Fruit fly (Drosophila melanogaster) whole organism, adult: Measurements from ENCODE around the gene Cog4.
A peak's percentile ranks its signal among the peaks of the same experiment; 100 is the strongest.

ENCODE experiments used
- CG11617 ChIP-seq: fragments of 200-800 bp; sonication (Bioruptor generic); optimal IDR thresholded peaks from 2 replicates; lab custom pipeline; 2017; ENCODE audit warnings: mild to moderate bottlenecking, missing biosample characterization, missing genetic modification reagents, missing genetic modification characterization
- CG12768 ChIP-seq: fragments of 200-800 bp; sonication (Bioruptor generic); optimal IDR thresholded peaks from 2 replicates; lab custom pipeline; 2017; ENCODE audit warnings: missing biosample characterization, missing genetic modification characterization, mild to moderate bottlenecking, moderate library complexity, missing genetic modification reagents
- CG14711 ChIP-seq: fragments of 200-800 bp; sonication (Bioruptor generic); optimal IDR thresholded peaks from 2 replicates; lab custom pipeline; 2018; ENCODE audit warnings: missing biosample characterization, mild to moderate bottlenecking, missing genetic modification characterization, moderate library complexity
- CG1620 ChIP-seq: fragments of 200-800 bp; sonication (Bioruptor generic); optimal IDR thresholded peaks from 2 replicates; lab custom pipeline; 2016; ENCODE audit warnings: missing biosample characterization, missing genetic modification characterization
- CG33017 ChIP-seq: fragments of 200-800 bp; sonication (Bioruptor generic); optimal IDR thresholded peaks from 2 replicates; lab custom pipeline; 2018; ENCODE audit warnings: missing biosample characterization, mild to moderate bottlenecking, missing genetic modification characterization, moderate library complexity
- CG5204 ChIP-seq: fragments of 200-800 bp; sonication (Bioruptor generic); optimal IDR thresholded peaks from 2 replicates; lab custom pipeline; 2016; ENCODE audit warnings: missing biosample characterization, missing genetic modification characterization
- CG7045 ChIP-seq: fragments of 200-800 bp; sonication (Bioruptor generic); optimal IDR thresholded peaks from 2 replicates; lab custom pipeline; 2017; ENCODE audit warnings: missing biosample characterization, mild to moderate bottlenecking, missing genetic modification characterization
- CG7101 ChIP-seq: fragments of 200-800 bp; sonication (Bioruptor generic); optimal IDR thresholded peaks from 2 replicates; lab custom pipeline; 2018; ENCODE audit warnings: missing biosample characterization, mild to moderate bottlenecking, missing genetic modification characterization, moderate library complexity
- Clk ChIP-seq: fragments of 200-800 bp; sonication (Bioruptor generic); optimal IDR thresholded peaks from 2 replicates; lab custom pipeline; 2017; ENCODE audit warnings: missing biosample characterization, missing genetic modification characterization
- Crg-1 ChIP-seq: fragments of 200-800 bp; sonication (Bioruptor generic); optimal IDR thresholded peaks from 2 replicates; lab custom pipeline; 2016; ENCODE audit warnings: missing biosample characterization, missing genetic modification characterization
- Hr96 ChIP-seq: fragments of 200-800 bp; sonication (Bioruptor generic); optimal IDR thresholded peaks from 2 replicates; lab custom pipeline; 2016; ENCODE audit warnings: missing biosample characterization, missing genetic modification characterization
- Mnt ChIP-seq: fragments of 200-800 bp; sonication (Bioruptor generic); optimal IDR thresholded peaks from 2 replicates; lab custom pipeline; 2016; ENCODE audit warnings: missing biosample characterization, mild to moderate bottlenecking, missing genetic modification characterization
- bab1 ChIP-seq: fragments of 200-800 bp; sonication (Bioruptor generic); optimal IDR thresholded peaks from 3 replicates; lab custom pipeline; 2019; ENCODE audit warnings: missing biosample characterization, mild to moderate bottlenecking, missing genetic modification characterization, moderate library complexity
- cic ChIP-seq: fragments of 200-800 bp; sonication (Bioruptor generic); optimal IDR thresholded peaks from 2 replicates; lab custom pipeline; 2017; ENCODE audit warnings: missing biosample characterization, mild to moderate bottlenecking, missing genetic modification characterization, moderate library complexity
- cnc ChIP-seq, 2 experiments: fragments of >200 bp; optimal IDR thresholded peaks; 2 replicates each; lab custom pipeline; 2017
- kay ChIP-seq: fragments of 200-800 bp; sonication (Bioruptor generic); peaks from one replicate; lab custom pipeline; 2016; ENCODE audit warnings: missing biosample characterization, missing genetic modification characterization, borderline replicate concordance
- ovo ChIP-seq: fragments of 200-800 bp; sonication (Bioruptor generic); optimal IDR thresholded peaks from 2 replicates; lab custom pipeline; 2016; ENCODE audit warnings: missing biosample characterization, missing genetic modification characterization
- pad ChIP-seq: fragments of 200-800 bp; sonication (Bioruptor generic); optimal IDR thresholded peaks from 3 replicates; lab custom pipeline; 2017; ENCODE audit warnings: missing biosample characterization, missing genetic modification characterization, mild to moderate bottlenecking, moderate library complexity, missing genetic modification reagents
- tj ChIP-seq: fragments of 200-800 bp; sonication (Bioruptor generic); optimal IDR thresholded peaks from 3 replicates; lab custom pipeline; 2017; ENCODE audit warnings: missing biosample characterization, mild to moderate bottlenecking, missing genetic modification characterization, moderate library complexity
- toe ChIP-seq: fragments of 200-800 bp; sonication (Bioruptor generic); optimal IDR thresholded peaks from 2 replicates; lab custom pipeline; 2016; ENCODE audit warnings: missing biosample characterization, missing genetic modification characterization

Gene Cog4

DNA sequence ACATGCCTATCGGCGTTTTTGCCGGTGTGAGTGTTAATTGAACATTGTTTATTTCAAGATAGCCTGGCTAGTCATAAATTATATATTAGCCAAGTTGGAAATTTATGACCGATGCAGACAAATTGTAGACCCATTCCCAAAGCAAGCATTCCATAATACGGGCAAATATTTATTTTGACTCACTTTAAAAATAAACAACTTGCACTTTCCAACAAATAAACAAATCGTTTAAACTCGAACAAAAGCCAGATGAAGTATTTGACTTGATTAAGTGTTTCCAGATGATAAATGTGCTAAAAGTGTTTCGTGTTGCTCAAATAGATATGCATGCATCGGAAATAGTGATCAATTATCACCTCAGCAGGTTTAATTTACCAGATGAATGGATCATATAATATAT, 7.1 kb upstream of the Cog4 start:
- no peak for TF ChIP-seq CG7101 (tag; lab: Kevin White, UChicago)
- TF ChIP-seq CG1620 (GFP tag; lab: Kevin White, UChicago) = no peak
- no peak for TF ChIP-seq bab1 (GFP tag; lab: Kevin White, UChicago)
- no peak for TF ChIP-seq toe (GFP tag; lab: Kevin White, UChicago)
- no peak for TF ChIP-seq CG5204 (GFP tag; lab: Kevin White, UChicago)
- no peak for TF ChIP-seq cnc (optimal IDR thresholded peaks at IDR 0.05; lab: Kevin White, UChicago)

DNA sequence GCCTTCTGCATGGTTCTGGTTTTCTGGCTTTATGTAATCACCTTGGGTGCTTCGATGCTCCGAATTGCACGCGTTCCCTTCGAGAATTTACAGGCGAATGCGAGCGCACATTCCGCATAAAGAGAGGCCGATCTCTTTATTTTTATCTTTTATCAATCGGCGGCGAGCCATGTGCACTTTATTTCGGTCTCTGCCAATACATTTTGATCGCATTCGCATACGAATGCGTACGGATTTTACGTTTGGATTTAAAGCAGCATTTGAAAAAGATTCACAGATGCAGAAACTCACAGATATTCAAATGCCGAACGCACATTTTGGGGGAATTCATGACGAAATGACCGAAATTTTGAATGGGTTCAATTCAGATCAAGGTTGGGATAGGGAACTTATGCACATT, 2.9 kb upstream of the Cog4 start, which contains the start of gene CG13144:
TSS of gene CG13144 (minus strand) at position 101 of the 400 bp plus-strand sequence.
- TF ChIP-seq toe (GFP tag; lab: Kevin White, UChicago) = no peak
- TF ChIP-seq Crg-1 (GFP tag; lab: Kevin White, UChicago) = no peak

DNA sequence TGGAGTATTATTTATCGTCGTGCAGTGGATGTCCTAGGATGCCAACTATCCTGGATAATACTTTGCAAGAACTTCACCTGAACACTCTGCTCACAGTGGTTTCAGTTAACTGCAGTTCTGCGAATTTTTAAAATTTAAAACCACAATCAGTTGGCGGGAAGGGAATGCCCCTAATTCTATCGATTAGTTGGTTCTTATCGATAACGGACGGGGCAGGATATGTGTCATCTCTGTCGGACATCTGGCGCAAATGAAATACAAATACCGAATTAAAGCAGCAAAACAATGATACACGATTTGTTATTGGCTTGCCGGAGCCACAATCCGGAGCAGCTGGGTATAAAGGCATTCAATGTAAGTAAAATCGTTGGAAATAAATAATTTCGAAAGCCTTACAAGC, 5.3 kb downstream of the Cog4 start, which contains the start of gene Grip75:
TSS of gene Grip75 (plus strand) at position 223 of the 400 bp plus-strand sequence.
- no peak for TF ChIP-seq CG14711 (tag; lab: Kevin White, UChicago)

DNA sequence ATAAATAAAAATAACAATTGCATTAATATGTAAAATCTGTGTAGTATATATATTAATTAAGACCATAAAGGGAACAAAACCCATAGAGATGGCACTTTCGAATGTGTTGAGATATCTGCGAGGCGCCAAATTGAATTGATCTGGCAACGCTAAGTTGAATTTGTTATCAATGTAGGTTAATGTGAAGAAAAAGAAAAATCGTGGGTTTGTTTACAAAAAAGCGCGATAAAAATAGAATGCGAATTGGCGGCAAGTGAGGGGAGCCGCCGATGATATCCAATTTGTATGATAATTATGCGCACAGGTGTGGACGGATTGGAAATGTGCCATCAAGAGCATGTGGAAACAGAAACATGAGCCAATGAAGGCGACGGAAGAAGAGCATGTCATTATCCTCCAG, 8.6 kb downstream of the Cog4 start:
- TF ChIP-seq CG11617 (no peak), CG1620 (GFP tag; lab: Kevin White, UChicago) (no peak), CG12768 (GFP tag; lab: Kevin White, UChicago) (no peak), pad (no peak), Crg-1 (GFP tag; lab: Kevin White, UChicago) (no peak), CG7045 (GFP tag; lab: Kevin White, UChicago) (no peak), ovo (GFP tag; lab: Kevin White, UChicago) (no peak), Mnt (peak; percentile 42)

DNA sequence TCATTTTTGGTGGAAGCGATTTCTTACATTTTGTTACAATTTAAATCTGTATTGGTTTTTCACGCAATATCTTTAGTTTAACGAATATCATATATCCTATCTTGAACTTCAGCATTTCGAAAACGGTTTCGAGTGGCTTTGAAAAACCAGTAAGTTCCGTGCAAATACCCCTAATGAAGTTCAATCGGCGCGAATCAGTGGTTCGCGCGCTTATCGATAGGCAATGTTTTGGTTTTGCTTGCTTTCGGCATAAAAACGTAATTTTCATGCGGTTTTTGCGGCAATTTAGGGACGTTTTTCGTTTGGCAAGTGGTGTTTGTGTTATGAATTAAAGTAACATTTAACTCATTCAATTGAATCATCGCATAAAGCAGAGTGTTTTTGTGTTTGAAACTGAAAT, 11.5 kb downstream of the Cog4 start, which contains the start of gene RluA-2:
TSS of gene RluA-2 (plus strand) at position 195 of the 400 bp plus-strand sequence.
- TF ChIP-seq Hr96 (no peak), toe (GFP tag; lab: Kevin White, UChicago) (no peak), CG14711 (tag; lab: Kevin White, UChicago) (no peak), ovo (GFP tag; lab: Kevin White, UChicago) (no peak), CG11617 (no peak), Clk (GFP tag; lab: Kevin White, UChicago) (no peak), tj (GFP tag; lab: Kevin White, UChicago) (no peak), kay (GFP tag; lab: Kevin White, UChicago) (no peak), CG1620 (GFP tag; lab: Kevin White, UChicago) (no peak), CG5204 (GFP tag; lab: Kevin White, UChicago) (no peak), Mnt (no peak), CG7045 (GFP tag; lab: Kevin White, UChicago) (no peak), cnc (optimal IDR thresholded peaks at IDR 0.05; lab: Kevin White, UChicago) (no peak), Crg-1 (GFP tag; lab: Kevin White, UChicago) (no peak)

DNA sequence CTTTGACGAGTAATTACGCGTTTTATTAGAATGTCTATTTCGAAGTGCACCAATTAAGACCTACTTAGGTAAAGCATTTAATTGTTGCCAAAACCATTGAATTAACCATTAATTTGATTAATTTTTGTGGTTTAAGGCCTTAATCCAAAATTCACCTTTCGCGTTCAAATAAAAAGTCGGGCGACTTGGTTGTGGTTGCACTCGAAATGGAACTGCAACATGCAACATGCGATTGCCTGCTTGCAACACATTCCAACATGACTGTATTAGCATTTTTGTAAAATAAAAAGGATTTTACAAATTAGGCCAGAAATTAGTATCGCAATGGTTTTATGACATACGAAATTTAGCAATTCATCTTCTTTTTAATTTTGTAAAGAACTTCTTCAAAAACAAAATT, 13.6 kb downstream of the Cog4 start:
- TF ChIP-seq CG5204 (GFP tag; lab: Kevin White, UChicago) = no peak

DNA sequence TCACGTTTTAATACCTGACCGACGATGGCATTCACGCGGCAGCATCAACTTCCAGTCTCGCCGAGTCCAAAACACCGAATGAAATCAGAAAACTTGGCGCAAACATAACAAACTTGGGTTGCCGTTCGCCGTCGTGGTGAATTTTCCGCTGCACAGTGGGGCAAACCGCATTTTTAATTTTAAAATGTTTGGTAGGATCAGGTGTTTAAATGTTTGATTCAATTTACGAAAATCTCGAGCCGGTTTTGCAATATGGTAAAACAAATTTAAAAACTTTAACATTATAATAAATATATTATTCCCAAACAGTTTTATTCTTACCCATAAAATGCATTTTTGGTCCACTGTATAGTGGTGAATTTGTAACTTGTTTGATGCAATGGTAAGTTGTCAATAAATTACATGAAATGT, 14.1 kb downstream of the Cog4 start, which contains the start of gene RluA-1:
TSS of gene RluA-1 (minus strand) at position 82 of the 411 bp plus-strand sequence.
- TF ChIP-seq Mnt = peak; percentile 54
- peak; percentile 89 for TF ChIP-seq CG7101 (tag; lab: Kevin White, UChicago)
- TF ChIP-seq Hr96 = peak; percentile 61
- TF ChIP-seq pad = peak; percentile 65
- TF ChIP-seq CG1620 (GFP tag; lab: Kevin White, UChicago) = peak; percentile 38
- no peak for TF ChIP-seq CG5204 (GFP tag; lab: Kevin White, UChicago)
- TF ChIP-seq cnc (optimal IDR thresholded peaks at IDR 0.05; lab: Kevin White, UChicago) = no peak
- peak; percentile 66 for TF ChIP-seq CG11617
- TF ChIP-seq Crg-1 (GFP tag; lab: Kevin White, UChicago) = peak; percentile 59
- peak; percentile 4 for TF ChIP-seq cic (GFP tag; lab: Kevin White, UChicago)
- TF ChIP-seq bab1 (GFP tag; lab: Kevin White, UChicago) = peak; percentile 76
- TF ChIP-seq Clk (GFP tag; lab: Kevin White, UChicago) = peak; percentile 28
- peak; percentile 85 for TF ChIP-seq CG14711 (tag; lab: Kevin White, UChicago)
- peak; percentile 11 for TF ChIP-seq ovo (GFP tag; lab: Kevin White, UChicago)
- peak; percentile 82 for TF ChIP-seq kay (GFP tag; lab: Kevin White, UChicago)
- peak; percentile 93 for TF ChIP-seq CG7045 (GFP tag; lab: Kevin White, UChicago)
- no peak for TF ChIP-seq toe (GFP tag; lab: Kevin White, UChicago)
- peak; percentile 86 for TF ChIP-seq CG12768 (GFP tag; lab: Kevin White, UChicago)
- TF ChIP-seq tj (GFP tag; lab: Kevin White, UChicago) = peak; percentile 40
- TF ChIP-seq CG33017 (tag; lab: Kevin White, UChicago) = peak; percentile 90
